Worm (Caenorhabditis elegans) whole organism, L4/young adult: ENCODE measurements around the gene clec-148.

Experiments
- W03F9.2 ChIP-seq: fragments of 150-350 bp; optimal IDR thresholded peaks from 2 replicates; lab custom pipeline; 2014; ENCODE audit warnings: missing biosample characterization, missing genetic modification characterization
- dao-5 ChIP-seq: sonication (generic microtip); optimal IDR thresholded peaks from 2 replicates; lab custom pipeline; 2016; ENCODE audit warnings: missing genotype, missing genetic modification characterization, moderate library complexity, missing compliant biosample characterization
- him-1 ChIP-seq: sonication (generic microtip); optimal IDR thresholded peaks from 2 replicates; lab custom pipeline; 2016; ENCODE audit warnings: missing genotype, missing genetic modification reagents, missing genetic modification characterization, missing compliant biosample characterization

DNA sequence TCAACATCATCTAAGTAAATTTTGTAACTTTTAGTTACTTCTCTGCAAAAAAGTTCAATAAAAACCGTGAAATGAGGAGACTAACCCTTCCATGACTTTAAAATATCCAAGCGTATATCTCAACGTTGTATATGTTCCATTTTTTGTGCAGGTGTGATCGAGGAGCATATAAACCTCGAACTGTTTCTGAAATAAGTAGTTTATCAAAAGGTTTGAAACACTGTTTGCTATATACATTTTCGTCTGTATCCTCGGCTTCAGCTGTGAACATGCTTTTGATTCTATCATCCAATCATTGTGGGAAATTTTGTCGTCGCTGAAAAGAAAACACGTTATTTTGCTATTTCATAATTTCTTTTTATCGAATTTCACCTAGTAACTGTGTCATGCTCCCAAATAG lies 5.3 kb upstream of the clec-148 start, which contains the start of gene F40G9.5:
- no peak for TF ChIP-seq him-1 (tag; lab: Kevin White, UChicago)
- TF ChIP-seq dao-5 (tag; lab: Kevin White, UChicago): no peak
- TF ChIP-seq W03F9.2 (tag; lab: Kevin White, UChicago): no peak
